Worm (Caenorhabditis elegans) whole organism, young adult: ENCODE results near the gene T25B9.8.

Source experiments
- B0261.1 ChIP-seq: sonication (generic microtip); optimal IDR thresholded peaks from 2 replicates; lab custom pipeline; 2016; ENCODE audit warnings: mild to moderate bottlenecking, missing genetic modification characterization, moderate library complexity, missing compliant biosample characterization
- B0336.3 ChIP-seq: fragments of 200-800 bp; sonication (Bioruptor generic); IDR thresholded peaks from 2 replicates; pipeline ENCODE4 v1.3.6; 2022; ENCODE audit warnings: missing genetic modification characterization, missing compliant biosample characterization
- F55B11.4 ChIP-seq: sonication (generic microtip); optimal IDR thresholded peaks from 2 replicates; lab custom pipeline; 2016; ENCODE audit warnings: missing compliant biosample characterization, missing genetic modification characterization, borderline replicate concordance; ENCODE audit not compliant: insufficient read depth
- F57A8.1 ChIP-seq: fragments of 200-800 bp; sonication (Bioruptor generic); optimal IDR thresholded peaks from 2 replicates; lab custom pipeline; 2018; ENCODE audit warnings: mild to moderate bottlenecking, missing genetic modification characterization, moderate library complexity, missing compliant biosample characterization
- K11D2.4 ChIP-seq: fragments of 200-800 bp; sonication (Bioruptor generic); IDR thresholded peaks from 2 replicates; pipeline ENCODE4 v1.3.6; 2022; ENCODE audit warnings: missing genetic modification reagents, missing genetic modification characterization, missing compliant biosample characterization
- Y95B8A.8 ChIP-seq: fragments of 200-800 bp; sonication (Bioruptor generic); IDR thresholded peaks from 2 replicates; pipeline ENCODE4 v1.3.6; 2022; ENCODE audit warnings: missing genetic modification reagents, missing genetic modification characterization, missing compliant biosample characterization
- ZK185.1 ChIP-seq: sonication (generic microtip); optimal IDR thresholded peaks from 2 replicates; lab custom pipeline; 2016; ENCODE audit warnings: mild to moderate bottlenecking, missing genetic modification characterization, missing compliant biosample characterization; ENCODE audit not compliant: poor library complexity, severe bottlenecking
- ama-1 ChIP-seq, 3 experiments: fragments of 150-350 bp in 1 of 3; sonication (generic microtip) in 2 of 3; optimal IDR thresholded peaks; 2 replicates each; lab custom pipeline; 2014 to 2018; ENCODE audit warnings: missing biosample characterization in 2 of 3, missing genetic modification characterization in 2 of 3, missing genetic modification reagents in 2 of 3
- aptf-2 ChIP-seq: fragments of 200-800 bp; sonication (Bioruptor generic); conservative IDR thresholded peaks from 2 replicates; pipeline ENCODE4 v1.3.6; 2022; ENCODE audit warnings: missing genetic modification reagents, missing genetic modification characterization, missing compliant biosample characterization
- aptf-3 ChIP-seq: fragments of 200-800 bp; sonication (Bioruptor generic); IDR thresholded peaks from 2 replicates; pipeline ENCODE4 v1.3.6; 2022; ENCODE audit warnings: missing genetic modification characterization, missing compliant biosample characterization
- ccch-3 ChIP-seq: fragments of 200-800 bp; sonication (Bioruptor generic); optimal IDR thresholded peaks from 2 replicates; lab custom pipeline; 2018; ENCODE audit warnings: mild to moderate bottlenecking, missing genetic modification characterization, missing compliant biosample characterization
- cebp-1 ChIP-seq, 2 experiments: fragments of 200-800 bp in 1 of 2; sonication (Bioruptor generic) in 1 of 2; sonication (generic microtip) in 1 of 2; IDR thresholded peaks in 1 of 2; optimal IDR thresholded peaks in 1 of 2; 2 replicates each; pipeline versions ENCODE4 v1.3.6 to Lab custom; 2017 to 2022; ENCODE audit warnings: missing compliant biosample characterization in 2 of 2, missing genetic modification characterization in 2 of 2, mild to moderate bottlenecking in 1 of 2, missing genetic modification reagents in 1 of 2, moderate library complexity in 1 of 2
- ceh-79 ChIP-seq: sonication (generic microtip); optimal IDR thresholded peaks from 2 replicates; lab custom pipeline; 2017; ENCODE audit warnings: mild to moderate bottlenecking, missing genetic modification characterization, missing compliant biosample characterization
- ets-4 ChIP-seq: fragments of 200-800 bp; sonication (Bioruptor generic); optimal IDR thresholded peaks from 2 replicates; lab custom pipeline; 2018; ENCODE audit warnings: mild to moderate bottlenecking, missing genetic modification characterization, missing compliant biosample characterization
- hmg-20 ChIP-seq: fragments of 200-800 bp; sonication (Bioruptor generic); IDR thresholded peaks from 2 replicates; pipeline ENCODE4 v1.3.6; 2022; ENCODE audit warnings: missing genetic modification reagents, missing genetic modification characterization, missing compliant biosample characterization
- hsf-1 ChIP-seq: fragments of 200-800 bp; sonication (Bioruptor generic); IDR thresholded peaks from 2 replicates; pipeline ENCODE4 v1.3.6; 2022; ENCODE audit warnings: missing genetic modification reagents, missing genetic modification characterization, missing compliant biosample characterization
- lag-1 ChIP-seq: fragments of 200-800 bp; sonication (Bioruptor generic); IDR thresholded peaks from 2 replicates; pipeline ENCODE4 v1.3.6; 2022; ENCODE audit warnings: missing genetic modification reagents, missing genetic modification characterization, missing compliant biosample characterization
- let-526 ChIP-seq: fragments of 200-800 bp; sonication (Bioruptor generic); IDR thresholded peaks from 2 replicates; pipeline ENCODE4 v1.3.6; 2022; ENCODE audit warnings: missing genetic modification reagents, missing genetic modification characterization, missing compliant biosample characterization
- lin-26 ChIP-seq: fragments of 200-800 bp; sonication (Bioruptor generic); IDR thresholded peaks from 2 replicates; pipeline ENCODE4 v1.3.6; 2022; ENCODE audit warnings: missing genetic modification reagents, missing genetic modification characterization, missing compliant biosample characterization
- lin-35 ChIP-seq, 3 experiments: fragments of 150-350 bp in 2 of 3; sonication (generic microtip) in 1 of 3; optimal IDR thresholded peaks; 2 replicates each; lab custom pipeline; 2014 to 2018; ENCODE audit warnings: missing biosample characterization in 3 of 3, missing genetic modification characterization in 3 of 3, missing genetic modification reagents in 3 of 3
- lsl-1 ChIP-seq: fragments of 200-800 bp; sonication (Bioruptor generic); optimal IDR thresholded peaks from 2 replicates; lab custom pipeline; 2018; ENCODE audit warnings: mild to moderate bottlenecking, missing genetic modification characterization, moderate library complexity, missing compliant biosample characterization
- madf-10 ChIP-seq: sonication (generic microtip); optimal IDR thresholded peaks from 2 replicates; lab custom pipeline; 2016; ENCODE audit warnings: mild to moderate bottlenecking, missing genetic modification characterization, missing compliant biosample characterization
- madf-3 ChIP-seq: fragments of 200-800 bp; sonication (Bioruptor generic); IDR thresholded peaks from 2 replicates; pipeline ENCODE4 v1.3.6; 2022; ENCODE audit warnings: missing genetic modification reagents, missing genetic modification characterization, missing compliant biosample characterization
- madf-6 ChIP-seq: fragments of 200-800 bp; sonication (Bioruptor generic); IDR thresholded peaks from 2 replicates; pipeline ENCODE4 v1.3.6; 2022; ENCODE audit warnings: missing genetic modification reagents, missing genetic modification characterization, missing compliant biosample characterization
- nfya-2 ChIP-seq: fragments of 200-800 bp; sonication (Bioruptor generic); IDR thresholded peaks from 2 replicates; pipeline ENCODE4 v1.3.6; 2022; ENCODE audit warnings: missing genetic modification reagents, missing genetic modification characterization, missing compliant biosample characterization
- nhr-120 ChIP-seq: fragments of 200-800 bp; sonication (Bioruptor generic); IDR thresholded peaks from 2 replicates; pipeline ENCODE4 v1.3.6; 2022; ENCODE audit warnings: missing genetic modification characterization, missing compliant biosample characterization
- nhr-179 ChIP-seq: sonication (generic microtip); optimal IDR thresholded peaks from 2 replicates; lab custom pipeline; 2016; ENCODE audit warnings: mild to moderate bottlenecking, missing genetic modification characterization, missing compliant biosample characterization
- nhr-80 ChIP-seq: sonication (generic microtip); optimal IDR thresholded peaks from 2 replicates; lab custom pipeline; 2016; ENCODE audit warnings: missing genetic modification characterization, missing compliant biosample characterization
- repo-1 ChIP-seq: sonication (generic microtip); optimal IDR thresholded peaks from 2 replicates; lab custom pipeline; 2017; ENCODE audit warnings: mild to moderate bottlenecking, missing genetic modification characterization, missing compliant biosample characterization
- sea-2 ChIP-seq: fragments of 200-800 bp; sonication (Bioruptor generic); IDR thresholded peaks from 2 replicates; pipeline ENCODE4 v1.3.6; 2022; ENCODE audit warnings: missing genetic modification characterization, missing compliant biosample characterization
- somi-1 ChIP-seq: fragments of 200-800 bp; sonication (Bioruptor generic); optimal IDR thresholded peaks from 2 replicates; lab custom pipeline; 2018; ENCODE audit warnings: mild to moderate bottlenecking, missing genetic modification characterization, missing compliant biosample characterization
- tbp1 ChIP-seq: fragments of 200-800 bp; sonication (Bioruptor generic); optimal IDR thresholded peaks from 2 replicates; lab custom pipeline; 2018; ENCODE audit warnings: mild to moderate bottlenecking, missing genetic modification characterization, missing compliant biosample characterization
- tlf-1 ChIP-seq: fragments of 200-800 bp; sonication (Bioruptor generic); optimal IDR thresholded peaks from 2 replicates; lab custom pipeline; 2018; ENCODE audit warnings: mild to moderate bottlenecking, missing genetic modification characterization, missing compliant biosample characterization
- ztf-22 ChIP-seq: fragments of 200-800 bp; sonication (Bioruptor generic); optimal IDR thresholded peaks from 2 replicates; lab custom pipeline; 2018; ENCODE audit warnings: mild to moderate bottlenecking, missing genetic modification characterization, moderate library complexity, missing compliant biosample characterization
- ztf-28 ChIP-seq: fragments of 200-800 bp; sonication (Bioruptor generic); IDR thresholded peaks from 2 replicates; pipeline ENCODE4 v1.3.6; 2022; ENCODE audit warnings: missing genetic modification reagents, missing genetic modification characterization, missing compliant biosample characterization

Gene T25B9.8

DNA sequence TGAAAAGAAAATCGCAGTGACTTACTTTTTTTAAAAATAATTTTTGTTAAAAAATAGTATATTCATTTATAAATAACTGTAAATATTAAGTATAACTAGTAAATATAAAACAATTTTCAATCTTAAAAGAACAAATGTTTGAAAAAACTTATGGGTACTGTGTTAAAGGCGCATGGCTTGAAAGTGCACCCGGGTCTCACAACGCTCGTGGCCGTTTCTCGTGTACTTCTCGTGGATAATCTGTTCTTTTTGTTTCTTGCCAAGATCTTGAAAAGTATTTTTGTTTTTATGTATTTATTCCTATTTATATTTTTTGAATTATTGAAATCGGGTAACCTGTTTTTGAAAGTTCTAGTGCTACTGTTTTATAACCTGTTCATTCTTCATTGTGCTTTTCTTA, 1.9 kb downstream of the T25B9.8 start (continued):
- no peak for TF ChIP-seq nhr-120 (GFP tag; lab: Robert Waterston, UW)
- no peak for TF ChIP-seq nhr-80 (tag; lab: Kevin White, UChicago)
- TF ChIP-seq lin-35 (GFP tag; optimal IDR thresholded peaks at IDR 0.05; lab: Kevin White, UChicago): no peak
- TF ChIP-seq ztf-28 (GFP tag; lab: Robert Waterston, UW): no peak
- TF ChIP-seq aptf-3 (GFP tag; lab: Robert Waterston, UW): no peak
- no peak for TF ChIP-seq madf-3 (GFP tag; lab: Robert Waterston, UW)
- no peak for TF ChIP-seq F57A8.1 (GFP tag; lab: Kevin White, UChicago)
- TF ChIP-seq cebp-1 (GFP tag; IDR thresholded peaks at IDR 0.05; lab: Robert Waterston, UW): no peak
- no peak for TF ChIP-seq cebp-1 (tag; optimal IDR thresholded peaks at IDR 0.05; lab: Kevin White, UChicago)
- no peak for TF ChIP-seq tbp1
- TF ChIP-seq sea-2 (GFP tag; lab: Robert Waterston, UW): no peak
- TF ChIP-seq ztf-22 (GFP tag; lab: Kevin White, UChicago): no peak
- no peak for TF ChIP-seq ccch-3 (GFP tag; lab: Kevin White, UChicago)
- TF ChIP-seq hsf-1 (GFP tag; lab: Robert Waterston, UW): no peak
- no peak for TF ChIP-seq let-526
- no peak for TF ChIP-seq K11D2.4 (GFP tag; lab: Robert Waterston, UW)
- TF ChIP-seq madf-6 (GFP tag; lab: Robert Waterston, UW): peak; percentile 94
- no peak for TF ChIP-seq madf-10 (tag; lab: Kevin White, UChicago)
- TF ChIP-seq ama-1 (optimal IDR thresholded peaks at IDR 0.05; lab: Kevin White, UChicago): no peak
- no peak for TF ChIP-seq ama-1 (GFP tag; optimal IDR thresholded peaks at IDR 0.05; lab: Kevin White, UChicago)
- TF ChIP-seq repo-1 (tag; lab: Kevin White, UChicago): no peak
- TF ChIP-seq B0336.3 (GFP tag; lab: Robert Waterston, UW): no peak
- no peak for TF ChIP-seq nhr-179 (tag; lab: Kevin White, UChicago)
- TF ChIP-seq lin-26 (GFP tag; lab: Robert Waterston, UW): no peak
- no peak for TF ChIP-seq ceh-79 (tag; lab: Kevin White, UChicago)
- no peak for TF ChIP-seq aptf-2 (GFP tag; lab: Robert Waterston, UW)
- TF ChIP-seq lsl-1: peak; percentile 89
- TF ChIP-seq ZK185.1: no peak
- TF ChIP-seq F55B11.4 (tag; lab: Kevin White, UChicago): no peak

DNA sequence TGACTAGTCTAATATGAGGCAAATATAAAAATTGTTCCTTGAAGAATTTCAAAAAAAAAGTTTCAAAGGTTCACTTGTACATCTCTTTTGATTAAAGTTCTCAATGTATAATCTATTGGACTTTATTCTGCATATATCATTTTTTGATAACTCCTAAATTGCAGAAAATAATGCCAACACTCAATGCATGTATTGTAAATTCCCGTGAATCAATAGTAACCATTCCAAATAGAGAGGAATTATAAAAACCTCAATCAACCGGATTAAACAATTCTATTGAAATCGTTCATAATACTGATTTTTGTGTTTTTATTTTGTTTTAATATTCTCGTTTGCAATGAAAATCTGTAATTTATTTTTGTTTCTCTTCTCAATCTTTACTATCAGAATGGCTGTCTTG, 2.9 kb downstream of the T25B9.8 start, which contains the start of gene T25B9.12:
T25B9.12 (plus strand) TSS at position 301 of the 400 bp plus-strand sequence.
- TF ChIP-seq somi-1: no peak
- no peak for TF ChIP-seq Y95B8A.8 (GFP tag; lab: Robert Waterston, UW)
- no peak for TF ChIP-seq lin-26 (GFP tag; lab: Robert Waterston, UW)
- TF ChIP-seq nfya-2 (GFP tag; lab: Robert Waterston, UW): no peak
- TF ChIP-seq hmg-20 (GFP tag; lab: Robert Waterston, UW): no peak
- no peak for TF ChIP-seq lag-1 (GFP tag; lab: Robert Waterston, UW)
- TF ChIP-seq, all 124 proteins: peak for 0

- no peak for TF ChIP-seq ets-4 (GFP tag; lab: Kevin White, UChicago)
- TF ChIP-seq nhr-80 (tag; lab: Kevin White, UChicago): peak; percentile 32
These were observed 3.8 kb downstream of the T25B9.8 start, which contains the start of gene T25B9.11 for ce11 chrIV:10764206-10764605. Gene T25B9.11, plus strand, starts transcription at chrIV:10764506.

- TF ChIP-seq tbp1 (peak; percentile 10), nhr-80 (tag; lab: Kevin White, UChicago) (peak; percentile 81), B0261.1 (tag; lab: Kevin White, UChicago) (no peak), madf-3 (GFP tag; lab: Robert Waterston, UW) (no peak), tlf-1 (peak; percentile 12)
These were observed 6.7 kb downstream of the T25B9.8 start, which contains the start of gene ugt-54 for ce11 chrIV:10761344-10761743. Gene ugt-54, plus strand, starts transcription at chrIV:10761698.
